Fruit fly (Drosophila melanogaster) whole organism, embryonic: ENCODE data around the gene TwdlF.

ENCODE experiments used
- ATbp ChIP-seq: fragments of 200-800 bp; sonication (Bioruptor generic); optimal IDR thresholded peaks from 2 replicates; lab custom pipeline; 2017; ENCODE audit warnings: missing biosample characterization, mild to moderate bottlenecking, missing genetic modification characterization, missing genetic modification reagents
- CG10147 ChIP-seq: fragments of 200-800 bp; sonication (Bioruptor generic); optimal IDR thresholded peaks from 2 replicates; lab custom pipeline; 2019; ENCODE audit warnings: missing biosample characterization, mild to moderate bottlenecking, missing genetic modification characterization, moderate library complexity
- CG10321 ChIP-seq: fragments of 200-800 bp; sonication (Bioruptor generic); IDR thresholded peaks from 2 replicates; pipeline ENCODE4 v1.3.6; 2022; ENCODE audit warnings: missing biosample characterization, missing genetic modification characterization
- CG10366 ChIP-seq: fragments of 200-800 bp; sonication (Bioruptor generic); IDR thresholded peaks from 2 replicates; pipeline ENCODE4 v1.3.6; 2022; ENCODE audit warnings: missing biosample characterization, missing genetic modification characterization
- CG12299 ChIP-seq: fragments of 200-800 bp; sonication (Bioruptor generic); optimal IDR thresholded peaks from 2 replicates; lab custom pipeline; 2018; ENCODE audit warnings: missing biosample characterization, mild to moderate bottlenecking, missing genetic modification characterization
- CG17802 ChIP-seq: fragments of 200-800 bp; sonication (Bioruptor generic); optimal IDR thresholded peaks from 2 replicates; lab custom pipeline; 2018; ENCODE audit warnings: missing biosample characterization, mild to moderate bottlenecking, missing genetic modification characterization, moderate library complexity
- CG2120 ChIP-seq: fragments of 200-800 bp; sonication (Bioruptor generic); optimal IDR thresholded peaks from 3 replicates; lab custom pipeline; 2016; ENCODE audit warnings: missing biosample characterization, missing genetic modification characterization
- CG2202 ChIP-seq: fragments of 200-800 bp; sonication (Bioruptor generic); optimal IDR thresholded peaks from 2 replicates; lab custom pipeline; 2018; ENCODE audit warnings: missing biosample characterization, mild to moderate bottlenecking, missing genetic modification characterization
- CG2678 ChIP-seq: fragments of 200-800 bp; sonication (Bioruptor generic); optimal IDR thresholded peaks from 3 replicates; lab custom pipeline; 2019; ENCODE audit warnings: missing biosample characterization, mild to moderate bottlenecking, missing genetic modification characterization, moderate library complexity
- CG4328 ChIP-seq: fragments of 200-800 bp; sonication (Bioruptor generic); optimal IDR thresholded peaks from 3 replicates; lab custom pipeline; 2017; ENCODE audit warnings: missing biosample characterization, missing genetic modification reagents, missing genetic modification characterization
- CG4617 ChIP-seq: fragments of 200-800 bp; sonication (Bioruptor generic); optimal IDR thresholded peaks from 3 replicates; lab custom pipeline; 2016; ENCODE audit warnings: missing biosample characterization, missing genetic modification characterization, borderline replicate concordance
- CG4707 ChIP-seq: fragments of 200-800 bp; sonication (Bioruptor generic); optimal IDR thresholded peaks from 2 replicates; lab custom pipeline; 2018; ENCODE audit warnings: missing biosample characterization, mild to moderate bottlenecking, missing genetic modification characterization, moderate library complexity
- CG4820 ChIP-seq: fragments of 200-800 bp; sonication (Bioruptor generic); optimal IDR thresholded peaks from 3 replicates; lab custom pipeline; 2016; ENCODE audit warnings: missing biosample characterization, missing genetic modification characterization
- CG5245 ChIP-seq: fragments of 200-800 bp; sonication (Bioruptor generic); optimal IDR thresholded peaks from 3 replicates; lab custom pipeline; 2016; ENCODE audit warnings: missing biosample characterization, missing genetic modification characterization
- CG8388 ChIP-seq: fragments of 200-800 bp; sonication (Bioruptor generic); optimal IDR thresholded peaks from 2 replicates; lab custom pipeline; 2019; ENCODE audit warnings: missing biosample characterization, mild to moderate bottlenecking, missing genetic modification characterization, moderate library complexity
- CoRest ChIP-seq: fragments of 200-800 bp; sonication (Bioruptor generic); optimal IDR thresholded peaks from 3 replicates; lab custom pipeline; 2018; ENCODE audit warnings: missing biosample characterization, mild to moderate bottlenecking, missing genetic modification characterization, moderate library complexity
- D19A ChIP-seq: fragments of 200-800 bp; optimal IDR thresholded peaks from 3 replicates; lab custom pipeline; 2019; ENCODE audit warnings: missing biosample characterization, mild to moderate bottlenecking, missing genetic modification characterization, moderate library complexity
- D19B ChIP-seq: fragments of 200-800 bp; sonication (Bioruptor generic); optimal IDR thresholded peaks from 2 replicates; lab custom pipeline; 2017; ENCODE audit warnings: missing biosample characterization, mild to moderate bottlenecking, missing genetic modification characterization
- Doc3 ChIP-seq: fragments of 200-800 bp; sonication (Bioruptor generic); IDR thresholded peaks from 3 replicates; pipeline ENCODE4 v1.3.6; 2022; ENCODE audit warnings: missing biosample characterization, missing genetic modification characterization; ENCODE audit not compliant: partially characterized antibody
- Drgx ChIP-seq: fragments of 200-800 bp; sonication (Bioruptor generic); IDR thresholded peaks from 2 replicates; pipeline ENCODE4 v1.3.6; 2022; ENCODE audit warnings: missing biosample characterization, missing genetic modification characterization
- Elba2 ChIP-seq: fragments of 200-800 bp; sonication (Bioruptor generic); optimal IDR thresholded peaks from 3 replicates; lab custom pipeline; 2016; ENCODE audit warnings: missing biosample characterization, missing genetic modification characterization
- Fer1 ChIP-seq: fragments of 200-800 bp; sonication (Bioruptor generic); optimal IDR thresholded peaks from 2 replicates; lab custom pipeline; 2017; ENCODE audit warnings: missing biosample characterization, mild to moderate bottlenecking, missing genetic modification characterization
- Nf-YB ChIP-seq: fragments of 200-800 bp; sonication (Bioruptor generic); optimal IDR thresholded peaks from 3 replicates; lab custom pipeline; 2019; ENCODE audit warnings: missing biosample characterization, mild to moderate bottlenecking, missing genetic modification characterization, moderate library complexity
- Stat92E ChIP-seq, 3 experiments: fragments of >200 bp in 2 of 3; fragments of 200-800 bp in 1 of 3; sonication (Bioruptor generic) in 1 of 3; optimal IDR thresholded peaks; 2 replicates each; lab custom pipeline; 2017 to 2019; ENCODE audit warnings: missing biosample characterization in 3 of 3, missing genetic modification characterization in 3 of 3, mild to moderate bottlenecking in 1 of 3, moderate library complexity in 1 of 3
- Vsx1 ChIP-seq: fragments of 200-800 bp; sonication (Bioruptor generic); optimal IDR thresholded peaks from 2 replicates; lab custom pipeline; 2017; ENCODE audit warnings: missing biosample characterization, mild to moderate bottlenecking, missing genetic modification characterization, missing genetic modification reagents
- al ChIP-seq: fragments of 200-800 bp; sonication (Bioruptor generic); IDR thresholded peaks from 2 replicates; pipeline ENCODE4 v1.3.6; 2022; ENCODE audit warnings: missing biosample characterization, missing genetic modification characterization
- br ChIP-seq: fragments of >200 bp; optimal IDR thresholded peaks from 2 replicates; lab custom pipeline; 2017
- chinmo ChIP-seq: fragments of 200-800 bp; sonication (Bioruptor generic); IDR thresholded peaks from 4 replicates; pipeline ENCODE4 v1.3.6; 2022; ENCODE audit warnings: missing biosample characterization, missing genetic modification characterization; ENCODE audit not compliant: partially characterized antibody
- chm ChIP-seq: fragments of 200-800 bp; sonication (Bioruptor generic); IDR thresholded peaks from 2 replicates; pipeline ENCODE4 v1.3.6; 2022; ENCODE audit warnings: missing biosample characterization, missing genetic modification characterization
- crc ChIP-seq: fragments of 200-800 bp; sonication (Bioruptor generic); optimal IDR thresholded peaks from 2 replicates; lab custom pipeline; 2016; ENCODE audit warnings: missing biosample characterization, missing genetic modification characterization
- dm ChIP-seq: fragments of 200-800 bp; sonication (Bioruptor generic); optimal IDR thresholded peaks from 3 replicates; lab custom pipeline; 2016; ENCODE audit warnings: missing biosample characterization, missing genetic modification characterization
- dmrt11E ChIP-seq: fragments of 200-800 bp; sonication (Bioruptor generic); optimal IDR thresholded peaks from 3 replicates; lab custom pipeline; 2018; ENCODE audit warnings: missing biosample characterization, mild to moderate bottlenecking, missing genetic modification characterization, moderate library complexity
- esg ChIP-seq: fragments of 200-800 bp; sonication (Bioruptor generic); conservative IDR thresholded peaks from 2 replicates; pipeline ENCODE4 v1.3.6; 2022; ENCODE audit warnings: missing biosample characterization, missing genetic modification characterization
- fd96Cb ChIP-seq: fragments of 200-800 bp; sonication (Bioruptor generic); optimal IDR thresholded peaks from 2 replicates; lab custom pipeline; 2018; ENCODE audit warnings: missing biosample characterization, mild to moderate bottlenecking, missing genetic modification characterization, moderate library complexity
- ftz-f1 ChIP-seq: fragments of 200-800 bp; sonication (Bioruptor generic); optimal IDR thresholded peaks from 2 replicates; lab custom pipeline; 2016; ENCODE audit warnings: missing biosample characterization, missing genetic modification characterization
- gce ChIP-seq: fragments of 200-800 bp; sonication (Bioruptor generic); IDR thresholded peaks from 3 replicates; pipeline ENCODE4 v1.3.6; 2022; ENCODE audit warnings: missing biosample characterization, missing genetic modification characterization
- grn ChIP-seq: fragments of 200-800 bp; sonication (Bioruptor generic); optimal IDR thresholded peaks from 3 replicates; lab custom pipeline; 2017; ENCODE audit warnings: missing biosample characterization, missing genetic modification characterization
- gt ChIP-seq: fragments of 200-800 bp; sonication (Bioruptor generic); IDR thresholded peaks from 2 replicates; pipeline ENCODE4 v1.3.6; 2022; ENCODE audit warnings: missing biosample characterization, missing genetic modification characterization
- hbn ChIP-seq: fragments of 200-800 bp; sonication (Bioruptor generic); IDR thresholded peaks from 2 replicates; pipeline ENCODE4 v1.3.6; 2022; ENCODE audit warnings: missing biosample characterization, missing genetic modification characterization; ENCODE audit not compliant: partially characterized antibody
- lab ChIP-seq: fragments of 200-800 bp; sonication (Bioruptor generic); optimal IDR thresholded peaks from 3 replicates; lab custom pipeline; 2017; ENCODE audit warnings: missing biosample characterization, missing genetic modification characterization, mild to moderate bottlenecking, moderate library complexity, missing genetic modification reagents
- lola ChIP-seq, 3 experiments: fragments of >200 bp in 2 of 3; fragments of 200-800 bp in 1 of 3; sonication (Bioruptor generic) in 1 of 3; optimal IDR thresholded peaks; 2 replicates each; lab custom pipeline; 2017 to 2019; ENCODE audit warnings: missing biosample characterization in 3 of 3, missing genetic modification characterization in 3 of 3, mild to moderate bottlenecking in 1 of 3, moderate library complexity in 1 of 3
- luna ChIP-seq: fragments of 200-800 bp; sonication (Bioruptor generic); optimal IDR thresholded peaks from 2 replicates; lab custom pipeline; 2016; ENCODE audit warnings: missing biosample characterization, missing genetic modification characterization
- prd ChIP-seq, 3 experiments: fragments of >200 bp in 2 of 3; fragments of 200-800 bp in 1 of 3; sonication (Bioruptor generic) in 1 of 3; optimal IDR thresholded peaks in 2 of 3; IDR thresholded peaks in 1 of 3; 2 replicates in 2 of 3; 3 replicates in 1 of 3; pipeline versions ENCODE4 v1.3.6 to Lab custom; 2017 to 2022; ENCODE audit warnings: missing biosample characterization in 1 of 3, missing genetic modification characterization in 1 of 3
- sc ChIP-seq, 3 experiments: fragments of >200 bp in 2 of 3; fragments of 200-800 bp in 1 of 3; sonication (Bioruptor generic) in 1 of 3; optimal IDR thresholded peaks; 2 replicates in 2 of 3; 3 replicates in 1 of 3; lab custom pipeline; 2017; ENCODE audit warnings: mild to moderate bottlenecking in 1 of 3, missing biosample characterization in 1 of 3, missing genetic modification characterization in 1 of 3, missing genetic modification reagents in 1 of 3
- shn ChIP-seq: fragments of 200-800 bp; sonication (Bioruptor generic); optimal IDR thresholded peaks from 3 replicates; lab custom pipeline; 2016; ENCODE audit warnings: missing biosample characterization, missing genetic modification characterization
- vfl ChIP-seq: fragments of 200-800 bp; sonication (Bioruptor generic); optimal IDR thresholded peaks from 2 replicates; lab custom pipeline; 2016; ENCODE audit warnings: missing biosample characterization, missing genetic modification characterization
- zen ChIP-seq: fragments of 200-800 bp; sonication (Bioruptor generic); optimal IDR thresholded peaks from 3 replicates; lab custom pipeline; 2018; ENCODE audit warnings: missing biosample characterization, mild to moderate bottlenecking, missing genetic modification characterization, moderate library complexity
- zf30C ChIP-seq: fragments of 200-800 bp; sonication (Bioruptor generic); optimal IDR thresholded peaks from 3 replicates; lab custom pipeline; 2018; ENCODE audit warnings: missing biosample characterization, mild to moderate bottlenecking, missing genetic modification characterization

TwdlF gene

DNA sequence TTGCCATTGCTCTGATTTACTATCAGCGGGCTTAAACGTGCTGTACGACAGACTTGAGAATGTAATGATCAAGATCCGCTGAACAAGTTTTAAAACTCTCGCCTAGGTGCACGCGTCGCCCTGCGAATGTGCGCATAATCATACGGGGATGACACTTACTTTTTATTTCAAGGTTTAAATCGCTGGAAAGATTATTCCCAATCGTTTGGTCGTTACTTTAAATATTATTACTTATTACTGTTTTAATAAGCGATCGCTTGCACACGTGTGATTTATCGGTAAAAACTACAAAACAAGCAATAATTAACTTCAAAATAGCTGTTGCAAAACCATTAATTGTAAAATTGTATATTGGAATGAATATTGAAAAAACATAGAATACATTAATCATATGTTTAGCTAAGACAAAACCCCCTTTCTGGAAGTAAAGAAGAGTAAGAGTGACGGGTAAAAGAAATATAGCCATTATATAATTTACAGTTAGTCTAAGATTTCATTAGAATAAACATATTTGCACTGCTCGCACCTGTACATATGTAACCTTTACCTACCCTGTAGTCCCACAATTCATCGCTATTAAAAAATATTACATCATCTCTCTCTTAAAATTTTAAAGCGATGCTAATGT, 17.6 kb upstream of the TwdlF start, which contains the start of gene DhpD (continued):
- peak; percentile 66 for TF ChIP-seq CG10366 (GFP tag; lab: Robert Waterston, UW)
- TF ChIP-seq br (lab: Kevin White, UChicago) = no peak
- no peak for TF ChIP-seq Stat92E (GFP tag; optimal IDR thresholded peaks at IDR 0.05; lab: Kevin White, UChicago)
- TF ChIP-seq Vsx1 (GFP tag; lab: Kevin White, UChicago) = no peak
- no peak for TF ChIP-seq Doc3 (GFP tag; lab: Robert Waterston, UW)
- peak; percentile 63 for TF ChIP-seq fd96Cb
- no peak for TF ChIP-seq zf30C (GFP tag; lab: Kevin White, UChicago)
- TF ChIP-seq grn = peak; percentile 29
- TF ChIP-seq CG10147 = peak; percentile 99
- TF ChIP-seq CG12299 (tag; lab: Kevin White, UChicago) = peak; percentile 48
- no peak for TF ChIP-seq CG10321 (GFP tag; lab: Robert Waterston, UW)
- TF ChIP-seq CG4328 = peak; percentile 66
- no peak for TF ChIP-seq luna (GFP tag; lab: Kevin White, UChicago)
- peak; percentile 78 for TF ChIP-seq CoRest (tag; lab: Kevin White, UChicago)
- peak; percentile 30; the same call in 1 of the 2 replicates for TF ChIP-seq chm (GFP tag; lab: Robert Waterston, UW)
- TF ChIP-seq Fer1 (GFP tag; lab: Kevin White, UChicago) = peak; percentile 75
- TF ChIP-seq sc (optimal IDR thresholded peaks at IDR 0.05; lab: Kevin White, UChicago) = no peak
- TF ChIP-seq sc (GFP tag; optimal IDR thresholded peaks at IDR 0.05; lab: Kevin White, UChicago) = no peak
- TF ChIP-seq CG2678 (tag; lab: Kevin White, UChicago) = peak; percentile 87
- TF ChIP-seq D19A = peak; percentile 70
- TF ChIP-seq CG4707 (GFP tag; lab: Kevin White, UChicago) = no peak
- TF ChIP-seq crc (GFP tag; lab: Kevin White, UChicago) = no peak
- peak; percentile 71 for TF ChIP-seq Drgx
- peak in 1 of 3 experiments; percentile 5 for TF ChIP-seq lola (GFP tag; optimal IDR thresholded peaks at IDR 0.05; lab: Kevin White, UChicago)
- TF ChIP-seq Elba2 = no peak
- TF ChIP-seq CG8388 = peak; percentile 43
- TF ChIP-seq D19B (GFP tag; lab: Kevin White, UChicago) = peak; percentile 63
- TF ChIP-seq chinmo (GFP tag; lab: Robert Waterston, UW) = peak; percentile 71; the same call in 2 of the 4 replicates
- TF ChIP-seq dm (GFP tag; lab: Kevin White, UChicago) = peak; percentile 35
- TF ChIP-seq hbn = no peak
- peak; percentile 58 for TF ChIP-seq CG4820 (GFP tag; lab: Kevin White, UChicago)
- TF ChIP-seq lab (GFP tag; lab: Kevin White, UChicago) = peak; percentile 85
- TF ChIP-seq vfl (GFP tag; lab: Kevin White, UChicago) = peak; percentile 42
- no peak for TF ChIP-seq Nf-YB
- TF ChIP-seq CG5245 (GFP tag; lab: Kevin White, UChicago) = peak; percentile 46
- no peak for TF ChIP-seq ATbp (GFP tag; lab: Kevin White, UChicago)
- no peak for TF ChIP-seq shn (GFP tag; lab: Kevin White, UChicago)
- peak; percentile 88 for TF ChIP-seq CG2120
- peak; percentile 29 for TF ChIP-seq CG4617 (GFP tag; lab: Kevin White, UChicago)
- no peak for TF ChIP-seq prd (optimal IDR thresholded peaks at IDR 0.05; lab: Kevin White, UChicago)
- peak; percentile 81 for TF ChIP-seq prd (GFP tag; IDR thresholded peaks at IDR 0.05; lab: Robert Waterston, UW)
- peak; percentile 91 for TF ChIP-seq ftz-f1
- no peak; the same call in 1 of the 2 replicates for TF ChIP-seq esg
- peak; percentile 66 for TF ChIP-seq zen (tag; lab: Kevin White, UChicago)
- TF ChIP-seq al (GFP tag; lab: Robert Waterston, UW) = peak; percentile 46; the same call in 1 of the 2 replicates
- TF ChIP-seq CG2202 (tag; lab: Kevin White, UChicago) = no peak
- TF ChIP-seq gt = no peak
- TF ChIP-seq dmrt11E = no peak
- no peak for TF ChIP-seq gce (GFP tag; lab: Robert Waterston, UW)
- peak; percentile 1 for TF ChIP-seq CG17802 (tag; lab: Kevin White, UChicago)
